Worm (Caenorhabditis elegans) whole organism, L4/young adult: ENCODE measurements around the gene str-69.

Experiments
- W03F9.2 ChIP-seq: fragments of 150-350 bp; optimal IDR thresholded peaks from 2 replicates; lab custom pipeline; 2014; ENCODE audit warnings: missing biosample characterization, missing genetic modification characterization
- dao-5 ChIP-seq: sonication (generic microtip); optimal IDR thresholded peaks from 2 replicates; lab custom pipeline; 2016; ENCODE audit warnings: missing genotype, missing genetic modification characterization, moderate library complexity, missing compliant biosample characterization
- him-1 ChIP-seq: sonication (generic microtip); optimal IDR thresholded peaks from 2 replicates; lab custom pipeline; 2016; ENCODE audit warnings: missing genotype, missing genetic modification reagents, missing genetic modification characterization, missing compliant biosample characterization

DNA sequence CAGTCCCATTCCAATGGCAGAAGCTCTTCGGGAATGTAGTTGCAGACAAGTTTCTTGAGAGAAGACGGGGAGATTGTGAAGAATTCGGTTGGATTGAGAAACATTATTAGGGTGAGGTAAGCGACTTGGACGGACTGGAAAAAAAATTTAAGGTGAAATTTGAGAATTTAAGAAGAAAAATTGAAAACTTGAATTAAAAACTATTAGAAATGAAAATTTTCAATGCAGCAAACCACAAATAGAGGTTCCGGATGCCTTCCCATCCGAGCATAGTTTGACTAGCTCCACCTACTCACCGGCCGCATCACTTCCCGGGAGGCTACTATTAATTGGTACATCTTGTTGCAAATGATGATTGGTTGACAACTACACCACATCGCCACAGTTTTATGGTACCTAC lies 8.0 kb upstream of the str-69 start, which contains the start of gene Y73C8C.8:
- TF ChIP-seq dao-5 (no peak), him-1 (tag; lab: Kevin White, UChicago) (no peak), W03F9.2 (tag; lab: Kevin White, UChicago) (no peak)
